Worm (Caenorhabditis elegans): ENCODE data around the gene mlt-3.

mlt-3 gene

ce11 chrIV:12252579-12252978, 25.7 kb upstream of the mlt-3 start, which contains the start of gene dnj-26:
Gene dnj-26, minus strand, starts transcription at chrIV:12252679.
- no peak for TF ChIP-seq nhr-10 (tag; optimal IDR thresholded peaks at IDR 0.05)
- TF ChIP-seq lin-15B (tag; optimal IDR thresholded peaks at IDR 0.05), result no peak
- TF ChIP-seq nhr-76 (tag; optimal IDR thresholded peaks at IDR 0.05), result no peak
- TF ChIP-seq gei-8 (GFP tag; optimal IDR thresholded peaks at IDR 0.05), result no peak
- TF ChIP-seq spr-1 (tag; optimal IDR thresholded peaks at IDR 0.05), result no peak
- TF ChIP-seq ztf-7 (tag; optimal IDR thresholded peaks at IDR 0.05), result no peak
- no peak for TF ChIP-seq lin-38 (GFP tag; IDR thresholded peaks at IDR 0.05)
- TF ChIP-seq php-3 (GFP tag; IDR thresholded peaks at IDR 0.05), result no peak
- TF ChIP-seq lir-3 (tag; optimal IDR thresholded peaks at IDR 0.05), result no peak
- no peak for TF ChIP-seq sdz-12 (GFP tag; optimal IDR thresholded peaks at IDR 0.05)

- no peak for TF ChIP-seq ceh-82 (tag; optimal IDR thresholded peaks at IDR 0.05)
- no peak for TF ChIP-seq hif-1 (tag; optimal IDR thresholded peaks at IDR 0.05)
- no peak for TF ChIP-seq zip-11 (GFP tag; IDR thresholded peaks at IDR 0.05)
- no peak for TF ChIP-seq sdz-12 (GFP tag; optimal IDR thresholded peaks at IDR 0.05)
- no peak for TF ChIP-seq mdt-29 (GFP tag; IDR thresholded peaks at IDR 0.05)
- no peak for TF ChIP-seq zfp-3 (GFP tag; conservative IDR thresholded peaks at IDR 0.05)
- no peak for TF ChIP-seq spr-3 (GFP tag; optimal IDR thresholded peaks at IDR 0.05)
- TF ChIP-seq lin-1 (GFP tag; IDR thresholded peaks at IDR 0.05), result no peak
- TF ChIP-seq nhr-28 (tag; optimal IDR thresholded peaks at IDR 0.05), result no peak
- TF ChIP-seq ceh-20 (GFP tag; IDR thresholded peaks at IDR 0.05), result no peak
- no peak for TF ChIP-seq unc-130 (GFP tag; optimal IDR thresholded peaks at IDR 0.05)
Measured at ce11 chrIV:12244706-12245105, 17.8 kb upstream of the mlt-3 start, which contains the start of gene sre-15. Gene sre-15, minus strand, starts transcription at chrIV:12244806.

ce11 chrIV:12238851-12239250, 11.9 kb upstream of the mlt-3 start, which contains the start of gene sre-19:
Gene sre-19, minus strand, starts transcription at chrIV:12238951.
- TF ChIP-seq F44E2.7 (GFP tag; IDR thresholded peaks at IDR 0.05) (no peak), lin-1 (GFP tag; IDR thresholded peaks at IDR 0.05) (no peak), tag-97 (GFP tag; IDR thresholded peaks at IDR 0.05) (no peak), rbr-2 (tag; optimal IDR thresholded peaks at IDR 0.05) (no peak), mep-1 (tag; optimal IDR thresholded peaks at IDR 0.05) (no peak), hlh-30 (tag; optimal IDR thresholded peaks at IDR 0.05; ENCODE audit: insufficient read depth) (no peak), ZK337.2 (GFP tag; IDR thresholded peaks at IDR 0.05) (no peak), T26A8.4 (GFP tag; IDR thresholded peaks at IDR 0.05) (no peak), nhr-11 (tag; optimal IDR thresholded peaks at IDR 0.05) (no peak), zfp-3 (GFP tag; conservative IDR thresholded peaks at IDR 0.05) (no peak)

ce11 chrIV:12236011-12236410, 9.1 kb upstream of the mlt-3 start, which contains the start of gene sre-16:
Gene sre-16, minus strand, starts transcription at chrIV:12236111.
- TF ChIP-seq attf-4 (tag; optimal IDR thresholded peaks at IDR 0.05) (no peak), T20F7.1 (GFP tag; optimal IDR thresholded peaks at IDR 0.05) (no peak), F37D6.2 (tag; optimal IDR thresholded peaks at IDR 0.05) (no peak), lim-7 (GFP tag; IDR thresholded peaks at IDR 0.05) (no peak)

ce11 chrIV:12229679-12230078, 2.8 kb upstream of the mlt-3 start, which contains the start of gene sre-18:
Gene sre-18, minus strand, starts transcription at chrIV:12229779.
- no peak for TF ChIP-seq ceh-20 (GFP tag; IDR thresholded peaks at IDR 0.05)
- no peak for TF ChIP-seq skn-1 (tag; optimal IDR thresholded peaks at IDR 0.05)
- TF ChIP-seq mes-2 (tag; optimal IDR thresholded peaks at IDR 0.05; ENCODE audit: poor library complexity, severe bottlenecking), result no peak
- no peak for TF ChIP-seq mdt-29 (GFP tag; IDR thresholded peaks at IDR 0.05)
- no peak for TF ChIP-seq ces-1 (GFP tag; optimal IDR thresholded peaks at IDR 0.05)
- no peak for TF ChIP-seq pqm-1 (tag; optimal IDR thresholded peaks at IDR 0.05)
- TF ChIP-seq lin-15B (tag; optimal IDR thresholded peaks at IDR 0.05), result no peak
- TF ChIP-seq hlh-11 (tag; optimal IDR thresholded peaks at IDR 0.05), result no peak
- TF ChIP-seq F10B5.3 (tag; optimal IDR thresholded peaks at IDR 0.05), result no peak
- no peak for TF ChIP-seq lin-29 (GFP tag; IDR thresholded peaks at IDR 0.05)
- TF ChIP-seq hmg-1.1 (GFP tag; IDR thresholded peaks at IDR 0.05), result no peak
